Worm (Caenorhabditis elegans) whole organism, L3 larva: ENCODE measurements around the gene pgm-1.

Source experiments
- aly-2 ChIP-seq: fragments of 150-350 bp; optimal IDR thresholded peaks from 2 replicates; lab custom pipeline; 2014; ENCODE audit warnings: missing biosample characterization, missing genetic modification characterization
- fkh-10 ChIP-seq: sonication (generic microtip); optimal IDR thresholded peaks from 2 replicates; lab custom pipeline; 2017; ENCODE audit warnings: missing biosample characterization, missing genetic modification reagents, missing genetic modification characterization
- jun-1 ChIP-seq: fragments of 150-350 bp; optimal IDR thresholded peaks from 2 replicates; lab custom pipeline; 2014; ENCODE audit warnings: missing biosample characterization, missing genetic modification reagents, missing genetic modification characterization
- lin-39 ChIP-seq: fragments of 150-350 bp; optimal IDR thresholded peaks from 2 replicates; lab custom pipeline; 2018; ENCODE audit warnings: missing biosample characterization, missing genetic modification reagents, missing genetic modification characterization
- nhr-11 ChIP-seq: fragments of 150-350 bp; optimal IDR thresholded peaks from 2 replicates; lab custom pipeline; 2014; ENCODE audit warnings: missing biosample characterization, missing genetic modification characterization
- skn-1 ChIP-seq: fragments of 150-350 bp; optimal IDR thresholded peaks from 2 replicates; lab custom pipeline; 2014; ENCODE audit warnings: missing biosample characterization, missing genetic modification characterization

ce11 chrII:4918501-4919021 lies 29.3 kb downstream of the pgm-1 start:
- TF ChIP-seq skn-1 (no peak), nhr-11 (tag; lab: Kevin White, UChicago) (no peak), fkh-10 (GFP tag; lab: Kevin White, UChicago) (no peak), aly-2 (tag; lab: Kevin White, UChicago) (no peak), lin-39 (tag; lab: Kevin White, UChicago) (no peak), jun-1 (tag; lab: Kevin White, UChicago) (no peak)
